Fruit fly (Drosophila melanogaster): ENCODE data around the gene bbx.

- TF ChIP-seq CG8478 (optimal IDR thresholded peaks at IDR 0.05) (no peak), CTCF (optimal IDR thresholded peaks at IDR 0.05) (no peak)
Measured at dm6 chrX:21388734-21389133, 25.9 kb downstream of the bbx start, which contains the start of gene mst.
